Worm (Caenorhabditis elegans): Measurements from ENCODE around the gene rnh-1.0.

DNA sequence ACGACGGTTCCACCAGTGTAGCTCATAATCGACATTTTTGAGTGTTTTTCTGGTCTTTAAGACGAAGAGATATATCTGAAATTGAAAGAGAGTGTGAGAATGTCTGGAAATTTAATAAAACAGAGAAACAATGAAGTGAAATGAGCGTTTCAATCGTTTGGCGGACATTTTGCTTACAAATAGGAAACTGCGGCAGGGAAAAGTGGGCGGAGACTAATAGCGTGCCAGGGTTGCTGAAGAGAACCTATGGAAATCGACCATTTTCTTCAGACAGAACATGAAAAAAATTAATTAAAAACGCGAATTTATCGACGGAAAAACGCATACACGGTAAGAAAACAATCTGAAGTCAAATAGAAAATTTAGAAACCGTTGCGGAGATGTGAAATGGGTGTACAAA is 39.8 kb upstream of the rnh-1.0 start, which contains the start of gene pbs-3:
- TF ChIP-seq nhr-11 (tag; optimal IDR thresholded peaks at IDR 0.05) (peak; percentile 50), unc-62 (GFP tag; optimal IDR thresholded peaks at IDR 0.05 in 1 of 2) (peak in 1 of 2 experiments; percentile 82), unc-62 (tag; optimal IDR thresholded peaks at IDR 0.05) (no peak), pqm-1 (tag; optimal IDR thresholded peaks at IDR 0.05) (no peak), nhr-25 (tag; optimal IDR thresholded peaks at IDR 0.05; ENCODE audit: borderline replicate concordance, insufficient read depth) (no peak), ztf-7 (tag; optimal IDR thresholded peaks at IDR 0.05) (no peak), lsy-2 (tag; optimal IDR thresholded peaks at IDR 0.05) (peak in 1 of 2 experiments; percentile 81), R02D3.7 (tag; optimal IDR thresholded peaks at IDR 0.05) (no peak), zfp-3 (GFP tag; conservative IDR thresholded peaks at IDR 0.05) (no peak), mdl-1 (tag; optimal IDR thresholded peaks at IDR 0.05) (peak in 1 of 2 experiments; percentile 5), pha-4 (GFP tag; IDR thresholded peaks at IDR 0.05) (no peak), pha-4 (tag; optimal IDR thresholded peaks at IDR 0.05) (no peak), skn-1 (tag; optimal IDR thresholded peaks at IDR 0.05) (no peak), zip-2 (tag; optimal IDR thresholded peaks at IDR 0.05) (no peak), lin-29 (GFP tag; IDR thresholded peaks at IDR 0.05) (no peak)
